Fruit fly (Drosophila melanogaster): ENCODE results near the gene Snx6.
A peak's percentile ranks its signal among the peaks of the same experiment; 100 is the strongest.

Snx6 gene

DNA sequence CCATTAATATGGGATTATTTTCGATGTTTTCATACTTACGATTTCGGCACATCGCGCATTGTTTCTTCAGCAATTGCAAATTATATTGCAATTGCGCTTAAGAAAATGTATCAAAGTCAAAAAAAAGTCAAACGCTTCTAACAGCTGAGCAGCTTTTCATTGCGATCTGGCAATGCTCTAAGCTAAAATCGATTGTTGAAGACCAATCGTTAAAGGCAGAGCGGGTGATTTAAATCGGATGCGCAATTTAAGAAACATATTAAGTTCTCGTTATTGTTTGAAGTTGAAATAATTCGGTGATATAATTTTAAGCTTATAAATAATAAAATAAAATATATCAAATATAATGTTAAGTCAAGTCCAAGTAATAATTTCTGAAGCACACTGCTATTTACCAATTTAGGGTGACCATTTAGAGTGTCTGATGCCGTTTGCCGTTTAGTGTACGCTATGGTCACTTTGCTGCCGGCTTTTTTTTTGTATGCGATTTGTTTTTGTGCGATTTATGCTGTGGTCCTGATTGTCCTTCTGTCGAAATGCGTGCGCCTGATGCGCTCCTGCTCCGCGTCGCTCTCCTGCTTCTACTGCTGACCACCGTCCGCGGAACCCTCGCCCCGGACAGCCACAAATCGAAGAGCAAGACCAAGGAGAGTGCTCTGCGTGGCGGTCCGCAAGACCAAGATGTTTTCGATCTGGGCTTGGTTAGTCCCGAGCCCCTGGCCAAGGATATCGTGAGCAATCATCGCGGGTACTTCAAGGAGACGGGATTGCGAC, 23.6 kb downstream of the Snx6 start, which contains the start of the genes CG8475 and CG8460:
CG8475 (minus strand) TSS at position 162 of the 774 bp plus-strand sequence.
CG8460 (plus strand) TSS at position 437 of the 774 bp plus-strand sequence.
- no peak for TF ChIP-seq Dif (GFP tag; optimal IDR thresholded peaks at IDR 0.05; ENCODE audit: partially characterized antibody)

DNA sequence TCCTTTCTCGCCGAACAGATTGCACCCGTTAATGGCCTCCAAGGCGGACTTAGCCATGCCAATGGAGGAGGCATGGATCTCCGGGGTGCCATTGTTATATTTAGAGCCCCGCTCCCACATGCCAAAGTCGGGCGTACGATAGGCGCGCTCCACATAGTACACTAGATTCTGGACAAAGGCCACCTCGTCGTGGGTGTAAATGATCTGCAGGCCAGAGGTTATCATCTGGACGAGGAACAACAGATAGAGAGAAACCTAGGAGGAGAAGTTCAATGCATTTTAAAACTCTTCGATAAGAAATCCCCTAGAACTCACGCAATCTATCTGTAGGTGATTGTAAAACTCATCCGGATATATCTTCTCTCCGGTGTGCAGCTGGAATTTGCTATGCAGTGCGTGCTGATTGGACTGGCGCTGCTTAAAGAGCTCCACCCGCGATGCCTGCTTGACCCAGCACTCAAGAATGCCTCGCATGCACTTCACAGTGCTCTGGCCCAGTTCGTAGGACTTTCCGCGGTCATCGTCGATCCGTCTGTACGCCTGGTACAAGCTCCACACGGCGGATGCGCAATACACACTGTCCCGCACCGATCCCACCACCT, 24.7 kb downstream of the Snx6 start:
- peak; percentile 15 for TF ChIP-seq br (GFP tag; optimal IDR thresholded peaks at IDR 0.05)
- TF ChIP-seq jim (GFP tag; optimal IDR thresholded peaks at IDR 0.05), result no peak

DNA sequence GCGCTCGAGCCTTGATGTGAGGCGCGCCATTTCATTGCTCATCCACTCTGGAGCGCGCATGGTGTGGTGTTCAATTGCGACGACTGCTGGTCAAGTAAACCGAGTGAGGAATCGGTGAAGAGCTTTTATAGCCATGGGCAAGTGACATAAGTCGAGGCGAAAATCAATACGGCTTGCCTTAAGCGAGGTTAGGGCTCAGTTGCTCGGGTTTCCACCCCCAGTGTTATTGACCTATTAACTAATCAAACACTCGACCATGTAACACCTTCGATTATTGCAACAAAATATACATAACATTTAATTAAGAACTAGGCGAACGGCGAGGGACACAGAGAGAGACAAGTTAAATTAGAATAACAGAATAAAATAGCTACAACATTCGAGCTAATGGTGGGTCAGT, 29.9 kb downstream of the Snx6 start, which contains the start of gene CG34134:
CG34134 (minus strand) TSS at position 101 of the 400 bp plus-strand sequence.
- TF ChIP-seq pan (optimal IDR thresholded peaks at IDR 0.05) (no peak), CrebA (GFP tag; optimal IDR thresholded peaks at IDR 0.05; ENCODE audit: borderline replicate concordance) (no peak), Vsx2 (GFP tag; optimal IDR thresholded peaks at IDR 0.05; ENCODE audit: partially characterized antibody) (no peak), CG32264 (GFP tag; optimal IDR thresholded peaks at IDR 0.05) (no peak), N (GFP tag; optimal IDR thresholded peaks at IDR 0.05) (no peak), Hr83 (GFP tag; optimal IDR thresholded peaks at IDR 0.05; ENCODE audit: poor library complexity, severe bottlenecking) (no peak), sv (GFP tag; optimal IDR thresholded peaks at IDR 0.05) (no peak), Dif (GFP tag; optimal IDR thresholded peaks at IDR 0.05; ENCODE audit: partially characterized antibody) (no peak), br (GFP tag; optimal IDR thresholded peaks at IDR 0.05) (no peak), h (GFP tag; optimal IDR thresholded peaks at IDR 0.05) (no peak), tai (GFP tag; optimal IDR thresholded peaks at IDR 0.05) (no peak), Sp1 (GFP tag; optimal IDR thresholded peaks at IDR 0.05) (no peak), dl (GFP tag; optimal IDR thresholded peaks at IDR 0.05; ENCODE audit: insufficient read depth in 1 of 2, partially characterized antibody in 2 of 2) (no peak), brk (GFP tag; optimal IDR thresholded peaks at IDR 0.05) (no peak), Hnf4 (GFP tag; optimal IDR thresholded peaks at IDR 0.05) (no peak), Hr78 (GFP tag; optimal IDR thresholded peaks at IDR 0.05) (no peak), woc (GFP tag; optimal IDR thresholded peaks at IDR 0.05) (no peak)

DNA sequence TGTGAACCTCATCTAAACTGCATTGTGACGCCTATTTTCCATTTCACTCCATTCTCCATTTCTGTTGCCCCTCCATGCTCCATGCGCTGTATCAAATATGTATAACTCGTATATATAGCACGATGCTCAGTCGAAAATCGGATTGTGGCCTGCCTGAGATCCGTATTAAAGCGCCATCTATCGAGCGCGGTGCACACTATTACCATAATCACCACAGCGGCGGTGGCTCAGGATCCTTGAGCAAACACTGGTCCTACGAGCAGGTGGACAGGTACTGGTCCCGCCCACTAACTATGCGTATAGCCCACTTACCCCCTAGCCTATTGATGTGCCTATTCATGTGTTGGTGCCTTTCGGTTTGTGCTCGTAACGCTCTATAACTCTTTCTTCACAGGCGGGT, 35.5 kb downstream of the Snx6 start:
- TF ChIP-seq sage (GFP tag; optimal IDR thresholded peaks at IDR 0.05) (no peak), rgr (GFP tag; optimal IDR thresholded peaks at IDR 0.05) (no peak), Rel (GFP tag; optimal IDR thresholded peaks at IDR 0.05) (no peak), Rel (tag; optimal IDR thresholded peaks at IDR 0.05) (no peak), Vsx2 (GFP tag; optimal IDR thresholded peaks at IDR 0.05; ENCODE audit: partially characterized antibody) (no peak), h (GFP tag; optimal IDR thresholded peaks at IDR 0.05) (no peak), br (GFP tag; optimal IDR thresholded peaks at IDR 0.05) (no peak), pan (optimal IDR thresholded peaks at IDR 0.05) (no peak), Myc (optimal IDR thresholded peaks at IDR 0.05) (no peak), foxo (GFP tag; optimal IDR thresholded peaks at IDR 0.05) (no peak), brk (GFP tag; optimal IDR thresholded peaks at IDR 0.05) (no peak), Mio (GFP tag; optimal IDR thresholded peaks at IDR 0.05) (no peak), usp (GFP tag; optimal IDR thresholded peaks at IDR 0.05) (no peak), sv (GFP tag; optimal IDR thresholded peaks at IDR 0.05) (no peak), CG9705 (GFP tag; optimal IDR thresholded peaks at IDR 0.05) (no peak), HLH106 (tag; optimal IDR thresholded peaks at IDR 0.05) (no peak), dmrt93B (GFP tag; optimal IDR thresholded peaks at IDR 0.05) (no peak)

DNA sequence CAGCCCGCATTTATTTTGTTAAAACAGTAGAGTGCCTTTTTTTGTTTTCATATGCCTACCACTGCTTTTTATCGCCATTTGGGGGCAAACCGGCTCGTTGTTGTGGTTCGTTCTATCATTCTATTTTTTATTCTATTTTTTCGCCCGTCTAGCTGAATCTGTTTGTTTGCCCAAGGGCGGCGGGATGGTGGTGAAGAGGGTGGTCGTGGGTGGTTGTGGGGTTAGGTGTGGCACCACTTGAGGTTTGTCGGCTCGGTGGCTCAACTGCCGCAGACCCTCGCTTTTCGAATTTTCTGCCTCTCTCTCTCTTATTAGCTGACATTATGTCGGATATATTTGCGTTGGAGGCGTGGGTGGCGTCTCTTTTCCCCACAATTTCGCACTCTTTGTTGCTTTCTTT, 49.0 kb downstream of the Snx6 start:
- TF ChIP-seq jim (GFP tag; optimal IDR thresholded peaks at IDR 0.05) (no peak), h (GFP tag; optimal IDR thresholded peaks at IDR 0.05) (no peak), Hnf4 (GFP tag; optimal IDR thresholded peaks at IDR 0.05) (no peak), Hr78 (GFP tag; optimal IDR thresholded peaks at IDR 0.05) (no peak), ey (GFP tag; optimal IDR thresholded peaks at IDR 0.05) (no peak), dsf (GFP tag; optimal IDR thresholded peaks at IDR 0.05; ENCODE audit: borderline replicate concordance) (no peak), N (GFP tag; optimal IDR thresholded peaks at IDR 0.05) (no peak), Dfd (GFP tag; optimal IDR thresholded peaks at IDR 0.05) (no peak), HLH106 (tag; optimal IDR thresholded peaks at IDR 0.05) (no peak), rgr (GFP tag; optimal IDR thresholded peaks at IDR 0.05) (no peak), dmrt93B (GFP tag; optimal IDR thresholded peaks at IDR 0.05) (no peak), sv (GFP tag; optimal IDR thresholded peaks at IDR 0.05) (no peak), Hr83 (GFP tag; optimal IDR thresholded peaks at IDR 0.05; ENCODE audit: poor library complexity, severe bottlenecking) (no peak), CG9705 (GFP tag; optimal IDR thresholded peaks at IDR 0.05) (no peak), psq (GFP tag; optimal IDR thresholded peaks at IDR 0.05) (no peak)

Data from whole organism, wandering third instar larva.